Worm (Caenorhabditis elegans) whole organism, L2 larva: Measurements from ENCODE around the gene K01D12.10.

ENCODE experiments used
- C34F6.9 ChIP-seq: fragments of 150-350 bp; optimal IDR thresholded peaks from 2 replicates; lab custom pipeline; 2014; ENCODE audit warnings: missing biosample characterization, missing genetic modification characterization
- F13H6.1 ChIP-seq: sonication (generic microtip); optimal IDR thresholded peaks from 2 replicates; lab custom pipeline; 2016; ENCODE audit warnings: missing genetic modification characterization, missing compliant biosample characterization
- Y55F3AM.14 ChIP-seq: fragments of 200-800 bp; sonication (Bioruptor generic); optimal IDR thresholded peaks from 2 replicates; lab custom pipeline; 2018; ENCODE audit warnings: mild to moderate bottlenecking, missing genetic modification characterization, missing compliant biosample characterization
- ZK546.5 ChIP-seq: sonication (generic microtip); optimal IDR thresholded peaks from 2 replicates; lab custom pipeline; 2017; ENCODE audit warnings: missing biosample characterization, missing genetic modification characterization
- alr-1 ChIP-seq: fragments of 150-350 bp; optimal IDR thresholded peaks from 2 replicates; lab custom pipeline; 2014; ENCODE audit warnings: missing biosample characterization, missing genetic modification characterization
- ama-1 ChIP-seq: fragments of 150-350 bp; optimal IDR thresholded peaks from 2 replicates; lab custom pipeline; 2018; ENCODE audit warnings: inconsistent platforms
- blmp-1 ChIP-seq: sonication (generic microtip); optimal IDR thresholded peaks from 2 replicates; lab custom pipeline; 2017; ENCODE audit warnings: missing genetic modification characterization, mild to moderate bottlenecking, missing compliant biosample characterization, antibody characterized with exemption, moderate library complexity; ENCODE audit not compliant: insufficient read depth
- ceh-16 ChIP-seq: fragments of 150-350 bp; optimal IDR thresholded peaks from 2 replicates; lab custom pipeline; 2014; ENCODE audit warnings: missing biosample characterization, missing genetic modification characterization
- dmd-4 ChIP-seq: sonication (generic microtip); optimal IDR thresholded peaks from 2 replicates; lab custom pipeline; 2017; ENCODE audit warnings: missing biosample characterization, missing genetic modification characterization
- egl-27 ChIP-seq: sonication (generic microtip); optimal IDR thresholded peaks from 3 replicates; lab custom pipeline; 2017; ENCODE audit warnings: missing biosample characterization, missing genetic modification reagents, missing genetic modification characterization
- elt-1 ChIP-seq: fragments of 150-350 bp; optimal IDR thresholded peaks from 2 replicates; lab custom pipeline; 2014; ENCODE audit warnings: missing biosample characterization, missing genetic modification characterization
- elt-3 ChIP-seq: sonication (generic microtip); optimal IDR thresholded peaks from 2 replicates; lab custom pipeline; 2017; ENCODE audit warnings: missing biosample characterization, missing genetic modification characterization
- fos-1 ChIP-seq: fragments of 150-350 bp; optimal IDR thresholded peaks from 2 replicates; lab custom pipeline; 2014; ENCODE audit warnings: missing biosample characterization, missing genetic modification characterization
- gmeb-1 ChIP-seq: fragments of 150-350 bp; optimal IDR thresholded peaks from 2 replicates; lab custom pipeline; 2014; ENCODE audit warnings: missing biosample characterization, missing genetic modification characterization
- lin-11 ChIP-seq: fragments of 150-350 bp; sonication (generic microtip); optimal IDR thresholded peaks from 2 replicates; lab custom pipeline; 2014; ENCODE audit warnings: missing biosample characterization, missing genetic modification characterization, inconsistent platforms, mixed read lengths
- lin-39 ChIP-seq: fragments of 150-350 bp; optimal IDR thresholded peaks from 2 replicates; lab custom pipeline; 2014; ENCODE audit warnings: missing biosample characterization, missing genetic modification reagents, missing genetic modification characterization
- lsy-2 ChIP-seq, 2 experiments: fragments of 150-350 bp in 1 of 2; sonication (generic microtip) in 1 of 2; optimal IDR thresholded peaks; 2 replicates each; lab custom pipeline; 2014 to 2017; ENCODE audit warnings: missing biosample characterization in 2 of 2, missing genetic modification characterization in 2 of 2
- mab-5 ChIP-seq: fragments of 150-350 bp; optimal IDR thresholded peaks from 2 replicates; lab custom pipeline; 2014; ENCODE audit warnings: missing biosample characterization, missing genetic modification characterization
- mbf-1 ChIP-seq: sonication (generic microtip); optimal IDR thresholded peaks from 2 replicates; lab custom pipeline; 2017; ENCODE audit warnings: missing biosample characterization, missing genetic modification characterization
- mdl-1 ChIP-seq, 2 experiments: fragments of 150-350 bp in 1 of 2; sonication (generic microtip) in 1 of 2; optimal IDR thresholded peaks; 2 replicates each; lab custom pipeline; 2017; ENCODE audit warnings: missing biosample characterization in 2 of 2, missing genetic modification characterization in 2 of 2
- nhr-10 ChIP-seq: sonication (generic microtip); optimal IDR thresholded peaks from 2 replicates; lab custom pipeline; 2017; ENCODE audit warnings: missing biosample characterization, missing genetic modification characterization
- nhr-11 ChIP-seq: fragments of 150-350 bp; optimal IDR thresholded peaks from 2 replicates; lab custom pipeline; 2014; ENCODE audit warnings: missing biosample characterization, missing genetic modification characterization
- nhr-12 ChIP-seq: fragments of 150-350 bp; optimal IDR thresholded peaks from 2 replicates; lab custom pipeline; 2014; ENCODE audit warnings: missing biosample characterization, missing genetic modification characterization
- nhr-129 ChIP-seq: fragments of 150-350 bp; optimal IDR thresholded peaks from 2 replicates; lab custom pipeline; 2014; ENCODE audit warnings: missing biosample characterization, missing genetic modification characterization
- nhr-21 ChIP-seq: fragments of 150-350 bp; optimal IDR thresholded peaks from 2 replicates; lab custom pipeline; 2014; ENCODE audit warnings: missing biosample characterization, missing genetic modification characterization
- nhr-23 ChIP-seq: fragments of 150-350 bp; optimal IDR thresholded peaks from 2 replicates; lab custom pipeline; 2014; ENCODE audit warnings: missing biosample characterization, missing genetic modification reagents, missing genetic modification characterization
- nhr-237 ChIP-seq: fragments of 150-350 bp; optimal IDR thresholded peaks from 2 replicates; lab custom pipeline; 2014; ENCODE audit warnings: missing biosample characterization, missing genetic modification characterization
- nhr-6 ChIP-seq: fragments of 150-350 bp; optimal IDR thresholded peaks from 2 replicates; lab custom pipeline; 2014; ENCODE audit warnings: missing biosample characterization, missing genetic modification characterization
- nhr-77 ChIP-seq: fragments of 150-350 bp; optimal IDR thresholded peaks from 2 replicates; lab custom pipeline; 2014; ENCODE audit warnings: missing biosample characterization, missing genetic modification characterization
- sem-4 ChIP-seq: fragments of 150-350 bp; optimal IDR thresholded peaks from 2 replicates; lab custom pipeline; 2014; ENCODE audit warnings: missing biosample characterization, missing genetic modification reagents, missing genetic modification characterization
- skn-1 ChIP-seq: sonication (generic microtip); optimal IDR thresholded peaks from 2 replicates; lab custom pipeline; 2017; ENCODE audit warnings: missing biosample characterization, missing genetic modification characterization
- sma-3 ChIP-seq: sonication (generic microtip); optimal IDR thresholded peaks from 2 replicates; lab custom pipeline; 2016; ENCODE audit warnings: missing genetic modification reagents, missing genetic modification characterization, missing compliant biosample characterization
- sma-9 ChIP-seq, 2 experiments: fragments of 150-350 bp in 1 of 2; sonication (generic microtip) in 1 of 2; optimal IDR thresholded peaks; 2 replicates each; lab custom pipeline; 2014 to 2016; ENCODE audit warnings: missing genetic modification characterization in 2 of 2, mild to moderate bottlenecking in 1 of 2, missing biosample characterization in 1 of 2, missing compliant biosample characterization in 1 of 2, missing genetic modification reagents in 1 of 2, moderate library complexity in 1 of 2
- snpc-4 ChIP-seq: fragments of 150-350 bp; optimal IDR thresholded peaks from 2 replicates; lab custom pipeline; 2014; ENCODE audit warnings: missing biosample characterization, missing genetic modification characterization
- unc-39 ChIP-seq: fragments of 150-350 bp; optimal IDR thresholded peaks from 2 replicates; lab custom pipeline; 2014; ENCODE audit warnings: missing biosample characterization, missing genetic modification characterization
- unc-55 ChIP-seq: fragments of 150-350 bp; sonication (generic microtip); optimal IDR thresholded peaks from 3 replicates; lab custom pipeline; 2014; ENCODE audit warnings: missing biosample characterization, missing genetic modification reagents, missing genetic modification characterization
- unc-62 ChIP-seq: fragments of 150-350 bp; optimal IDR thresholded peaks from 2 replicates; lab custom pipeline; 2014; ENCODE audit warnings: missing biosample characterization, missing genetic modification reagents, missing genetic modification characterization
- zag-1 ChIP-seq: fragments of 150-350 bp; optimal IDR thresholded peaks from 2 replicates; lab custom pipeline; 2014; ENCODE audit warnings: missing biosample characterization, missing genetic modification characterization
- ztf-1 ChIP-seq: fragments of 200-800 bp; sonication (Bioruptor generic); conservative IDR thresholded peaks from 2 replicates; pipeline ENCODE4 v1.3.6; 2022; ENCODE audit warnings: missing genetic modification characterization, missing compliant biosample characterization
- ztf-11 ChIP-seq: sonication (generic microtip); optimal IDR thresholded peaks from 2 replicates; lab custom pipeline; 2017; ENCODE audit warnings: missing biosample characterization, missing genetic modification characterization
- ztf-4 ChIP-seq: fragments of 150-350 bp; optimal IDR thresholded peaks from 2 replicates; lab custom pipeline; 2014; ENCODE audit warnings: missing biosample characterization, missing genetic modification characterization

Gene K01D12.10

ce11 chrV:12405929-12406328 is at the start of gene K01D12.10:
TSS of gene K01D12.10 (plus strand) at chrV:12406229.
- TF ChIP-seq nhr-23 (tag; lab: Kevin White, UChicago) (no peak), Y55F3AM.14 (GFP tag; lab: Kevin White, UChicago) (no peak), unc-39 (no peak), lin-11 (tag; lab: Kevin White, UChicago) (no peak), elt-3 (tag; lab: Kevin White, UChicago) (no peak), mdl-1 (tag; optimal IDR thresholded peaks at IDR 0.05; lab: Kevin White, UChicago) (no peak), nhr-129 (tag; lab: Kevin White, UChicago) (no peak), ceh-16 (tag; lab: Kevin White, UChicago) (no peak), dmd-4 (tag; lab: Kevin White, UChicago) (no peak), gmeb-1 (no peak), egl-27 (tag; lab: Kevin White, UChicago) (no peak), elt-1 (tag; lab: Kevin White, UChicago) (no peak), ztf-4 (no peak), mbf-1 (tag; lab: Kevin White, UChicago) (no peak), unc-55 (GFP tag; lab: Kevin White, UChicago) (no peak)

ce11 chrV:12357632-12358031 is 48.4 kb upstream of the K01D12.10 start:
- no peak for TF ChIP-seq nhr-23 (tag; lab: Kevin White, UChicago)
- no peak for TF ChIP-seq lin-39 (tag; lab: Kevin White, UChicago)
- no peak for TF ChIP-seq dmd-4 (tag; lab: Kevin White, UChicago)
- no peak for TF ChIP-seq skn-1 (tag; lab: Kevin White, UChicago)
- no peak for TF ChIP-seq nhr-11 (tag; lab: Kevin White, UChicago)
- no peak for TF ChIP-seq lsy-2 (tag; optimal IDR thresholded peaks at IDR 0.05; lab: Kevin White, UChicago)
- TF ChIP-seq unc-62 (GFP tag; lab: Kevin White, UChicago) = no peak
- no peak for TF ChIP-seq nhr-129 (tag; lab: Kevin White, UChicago)
- TF ChIP-seq nhr-237 (tag; lab: Kevin White, UChicago) = no peak
- TF ChIP-seq F13H6.1 = no peak
- TF ChIP-seq nhr-21 (tag; lab: Kevin White, UChicago) = no peak
- no peak for TF ChIP-seq ztf-11 (tag; lab: Kevin White, UChicago)
- TF ChIP-seq fos-1 (tag; lab: Kevin White, UChicago) = no peak
- no peak for TF ChIP-seq elt-1 (tag; lab: Kevin White, UChicago)
- no peak for TF ChIP-seq sem-4 (tag; lab: Kevin White, UChicago)
- no peak for TF ChIP-seq nhr-77
- no peak for TF ChIP-seq mdl-1 (tag; optimal IDR thresholded peaks at IDR 0.05; lab: Kevin White, UChicago)
- TF ChIP-seq nhr-12 (tag; lab: Kevin White, UChicago) = no peak
- TF ChIP-seq mab-5 = no peak
- TF ChIP-seq C34F6.9 = no peak

ce11 chrV:12358347-12358746 is 47.7 kb upstream of the K01D12.10 start, which contains the start of gene F23H12.5:
TSS of gene F23H12.5 (plus strand) at chrV:12358647.
- TF ChIP-seq ZK546.5 (tag; lab: Kevin White, UChicago) = no peak
- TF ChIP-seq gmeb-1 = no peak
- TF ChIP-seq skn-1 (tag; lab: Kevin White, UChicago) = no peak
- TF ChIP-seq ztf-4 = no peak
- no peak for TF ChIP-seq alr-1
- TF ChIP-seq F13H6.1 = no peak
- no peak for TF ChIP-seq ztf-11 (tag; lab: Kevin White, UChicago)
- no peak for TF ChIP-seq nhr-10 (tag; lab: Kevin White, UChicago)
- TF ChIP-seq mdl-1 (tag; optimal IDR thresholded peaks at IDR 0.05; lab: Kevin White, UChicago) = no peak
- no peak for TF ChIP-seq lin-11 (tag; lab: Kevin White, UChicago)
- TF ChIP-seq, all 48 proteins: peak for 0

ce11 chrV:12361644-12362043 is 44.4 kb upstream of the K01D12.10 start, which contains the start of gene fipr-1:
TSS of gene fipr-1 (minus strand) at chrV:12361744.
- TF ChIP-seq ztf-1 (GFP tag; lab: Robert Waterston, UW) (no peak), lsy-2 (tag; optimal IDR thresholded peaks at IDR 0.05; lab: Kevin White, UChicago) (no peak), sma-3 (GFP tag; lab: Kevin White, UChicago) (no peak), unc-55 (GFP tag; lab: Kevin White, UChicago) (no peak), ama-1 (no peak), nhr-10 (tag; lab: Kevin White, UChicago) (no peak), zag-1 (tag; lab: Kevin White, UChicago) (no peak), unc-62 (GFP tag; lab: Kevin White, UChicago) (no peak), dmd-4 (tag; lab: Kevin White, UChicago) (no peak), blmp-1 (tag; lab: Kevin White, UChicago) (no peak), mdl-1 (tag; optimal IDR thresholded peaks at IDR 0.05; lab: Kevin White, UChicago) (no peak), snpc-4 (tag; lab: Kevin White, UChicago) (no peak), nhr-6 (tag; lab: Kevin White, UChicago) (no peak), sma-9 (GFP tag; optimal IDR thresholded peaks at IDR 0.05; lab: Kevin White, UChicago) (no peak), sma-9 (tag; optimal IDR thresholded peaks at IDR 0.05; lab: Kevin White, UChicago) (no peak), lin-39 (tag; lab: Kevin White, UChicago) (no peak)
- TF ChIP-seq, all 48 proteins: peak for 0
